Worm (Caenorhabditis elegans): ENCODE data around the gene C25F6.1.

DNA sequence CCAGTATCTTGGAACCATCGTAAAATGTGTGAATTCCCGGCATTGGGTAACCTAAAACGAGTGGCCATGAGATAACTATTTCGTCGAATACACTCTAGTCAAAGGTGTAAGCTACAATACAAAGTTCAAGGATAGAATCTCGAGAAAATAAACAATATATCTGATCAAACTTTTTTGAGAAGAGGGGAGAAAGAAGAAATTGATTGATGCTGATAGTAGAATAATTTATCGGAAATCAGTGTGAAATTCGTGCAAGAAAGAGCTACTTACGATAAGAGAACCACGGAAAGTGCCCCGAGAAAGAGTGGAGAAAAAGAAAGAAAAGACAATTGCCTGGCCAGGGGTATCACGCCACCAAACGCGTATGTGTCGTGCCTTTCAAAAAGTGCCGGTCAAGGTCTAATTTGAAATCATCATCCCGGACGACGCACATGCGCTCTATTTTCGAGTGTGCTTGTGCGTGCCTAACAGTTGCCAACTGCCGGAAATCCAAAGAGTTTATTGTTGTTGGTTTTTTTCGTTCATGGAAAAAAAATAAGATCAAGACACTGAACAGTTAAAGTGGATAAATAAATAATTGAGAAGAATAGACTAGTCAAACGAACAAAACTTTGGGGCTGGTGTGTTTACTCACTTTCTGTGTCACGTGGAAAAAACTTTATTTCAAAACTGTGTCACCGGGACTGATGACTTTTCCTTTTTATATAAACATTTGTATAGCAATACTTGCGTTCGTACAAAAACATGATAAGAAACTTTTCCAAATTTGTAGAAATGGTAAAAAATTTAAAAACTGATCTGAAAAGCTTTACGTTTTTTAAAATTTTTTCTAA lies 36.7 kb downstream of the C25F6.1 start, which contains the start of gene mboa-3:
- no peak for TF ChIP-seq unc-62 (GFP tag; optimal IDR thresholded peaks at IDR 0.05)
- TF ChIP-seq elt-3 (tag; optimal IDR thresholded peaks at IDR 0.05) = no peak
- no peak for TF ChIP-seq lsy-2 (tag; optimal IDR thresholded peaks at IDR 0.05)
- TF ChIP-seq ztf-11 (tag; optimal IDR thresholded peaks at IDR 0.05) = no peak
